Fruit fly (Drosophila melanogaster) whole organism, embryonic: Measurements from ENCODE around the gene CG13126.

Experiments
- CG10979 ChIP-seq: fragments of 200-800 bp; sonication (Bioruptor generic); optimal IDR thresholded peaks from 2 replicates; lab custom pipeline; 2018; ENCODE audit warnings: missing biosample characterization, mild to moderate bottlenecking, missing genetic modification characterization, moderate library complexity
- CG11398 ChIP-seq: fragments of 200-800 bp; sonication (Bioruptor generic); optimal IDR thresholded peaks from 2 replicates; lab custom pipeline; 2016; ENCODE audit warnings: missing biosample characterization, missing genetic modification characterization
- CG11723 ChIP-seq: fragments of 200-800 bp; sonication (Bioruptor generic); optimal IDR thresholded peaks from 2 replicates; lab custom pipeline; 2017; ENCODE audit warnings: missing biosample characterization, mild to moderate bottlenecking, missing genetic modification characterization
- CG12219 ChIP-seq: fragments of 200-800 bp; sonication (Bioruptor generic); optimal IDR thresholded peaks from 3 replicates; lab custom pipeline; 2018; ENCODE audit warnings: missing biosample characterization, mild to moderate bottlenecking, missing genetic modification characterization
- CG13123 ChIP-seq: fragments of 200-800 bp; sonication (Bioruptor generic); optimal IDR thresholded peaks from 2 replicates; lab custom pipeline; 2016; ENCODE audit warnings: missing biosample characterization, missing genetic modification characterization
- CG13624 ChIP-seq: fragments of 200-800 bp; sonication (Bioruptor generic); optimal IDR thresholded peaks from 2 replicates; lab custom pipeline; 2016; ENCODE audit warnings: missing biosample characterization, missing genetic modification characterization
- CG16813 ChIP-seq: fragments of 200-800 bp; sonication (Bioruptor generic); IDR thresholded peaks from 3 replicates; pipeline ENCODE4 v1.3.6; 2022; ENCODE audit warnings: missing biosample characterization, missing genetic modification characterization; ENCODE audit not compliant: partially characterized antibody
- CG17328 ChIP-seq: fragments of 200-800 bp; sonication (Bioruptor generic); IDR thresholded peaks from 2 replicates; pipeline ENCODE4 v1.3.6; 2022; ENCODE audit warnings: missing biosample characterization, missing genetic modification characterization
- CG17829 ChIP-seq: fragments of 200-800 bp; optimal IDR thresholded peaks from 2 replicates; lab custom pipeline; 2019; ENCODE audit warnings: missing biosample characterization, mild to moderate bottlenecking, missing genetic modification characterization, moderate library complexity
- CG32532 ChIP-seq: fragments of 200-800 bp; sonication (Bioruptor generic); IDR thresholded peaks from 2 replicates; pipeline ENCODE4 v1.3.6; 2022; ENCODE audit warnings: missing biosample characterization, missing genetic modification characterization
- CG34376 ChIP-seq: fragments of 200-800 bp; sonication (Bioruptor generic); optimal IDR thresholded peaks from 2 replicates; lab custom pipeline; 2018; ENCODE audit warnings: missing biosample characterization, mild to moderate bottlenecking, missing genetic modification characterization
- CG4282 ChIP-seq: fragments of 200-800 bp; sonication (Bioruptor generic); optimal IDR thresholded peaks from 2 replicates; lab custom pipeline; 2016; ENCODE audit warnings: missing biosample characterization, missing genetic modification characterization
- CG6272 ChIP-seq: fragments of 200-800 bp; sonication (Bioruptor generic); IDR thresholded peaks from 2 replicates; pipeline ENCODE4 v1.3.6; 2022; ENCODE audit warnings: missing biosample characterization, missing genetic modification characterization
- CG6854 ChIP-seq: fragments of 200-800 bp; sonication (Bioruptor generic); optimal IDR thresholded peaks from 3 replicates; lab custom pipeline; 2017; ENCODE audit warnings: missing biosample characterization, mild to moderate bottlenecking, missing genetic modification characterization
- CG7786 ChIP-seq: fragments of 200-800 bp; sonication (Bioruptor generic); optimal IDR thresholded peaks from 2 replicates; lab custom pipeline; 2016; ENCODE audit warnings: missing biosample characterization, missing genetic modification characterization
- Dek ChIP-seq: fragments of 200-800 bp; sonication (Bioruptor generic); optimal IDR thresholded peaks from 3 replicates; lab custom pipeline; 2019; ENCODE audit warnings: missing biosample characterization, mild to moderate bottlenecking, missing genetic modification characterization, moderate library complexity
- Dip3 ChIP-seq: fragments of 200-800 bp; sonication (Bioruptor generic); optimal IDR thresholded peaks from 3 replicates; lab custom pipeline; 2016; ENCODE audit warnings: missing biosample characterization, missing genetic modification characterization
- Doc3 ChIP-seq: fragments of 200-800 bp; sonication (Bioruptor generic); IDR thresholded peaks from 3 replicates; pipeline ENCODE4 v1.3.6; 2022; ENCODE audit warnings: missing biosample characterization, missing genetic modification characterization; ENCODE audit not compliant: partially characterized antibody
- Dp ChIP-seq: fragments of 200-800 bp; sonication (Bioruptor generic); optimal IDR thresholded peaks from 2 replicates; lab custom pipeline; 2018; ENCODE audit warnings: missing biosample characterization, mild to moderate bottlenecking, missing genetic modification characterization, moderate library complexity
- Dref ChIP-seq: fragments of 200-800 bp; sonication (Bioruptor generic); IDR thresholded peaks from 2 replicates; pipeline ENCODE4 v1.3.6; 2022; ENCODE audit warnings: missing biosample characterization, missing genetic modification characterization
- HLH3B ChIP-seq: fragments of 200-800 bp; sonication (Bioruptor generic); IDR thresholded peaks from 2 replicates; pipeline ENCODE4 v1.3.6; 2022; ENCODE audit warnings: missing biosample characterization, missing genetic modification characterization
- HLHmδ ChIP-seq: fragments of 200-800 bp; sonication (Bioruptor generic); optimal IDR thresholded peaks from 2 replicates; lab custom pipeline; 2018; ENCODE audit warnings: missing biosample characterization, mild to moderate bottlenecking, missing genetic modification characterization, moderate library complexity
- Hand ChIP-seq: fragments of 200-800 bp; sonication (Bioruptor generic); optimal IDR thresholded peaks from 2 replicates; lab custom pipeline; 2017; ENCODE audit warnings: mild to moderate bottlenecking, missing biosample characterization, missing genetic modification reagents, missing genetic modification characterization
- Hmr ChIP-seq: fragments of 200-800 bp; sonication (Bioruptor generic); optimal IDR thresholded peaks from 3 replicates; lab custom pipeline; 2017; ENCODE audit warnings: mild to moderate bottlenecking, missing biosample characterization, missing genetic modification reagents, missing genetic modification characterization
- Lhr ChIP-seq: fragments of 200-800 bp; sonication (Bioruptor generic); optimal IDR thresholded peaks from 3 replicates; lab custom pipeline; 2017; ENCODE audit warnings: mild to moderate bottlenecking, missing biosample characterization, missing genetic modification reagents, missing genetic modification characterization
- Lim3 ChIP-seq: fragments of 200-800 bp; sonication (Bioruptor generic); IDR thresholded peaks from 2 replicates; pipeline ENCODE4 v1.3.6; 2022; ENCODE audit warnings: missing biosample characterization, missing genetic modification characterization
- Meics ChIP-seq: fragments of 200-800 bp; sonication (Bioruptor generic); optimal IDR thresholded peaks from 2 replicates; lab custom pipeline; 2017; ENCODE audit warnings: missing biosample characterization, mild to moderate bottlenecking, missing genetic modification characterization
- Mes4 ChIP-seq: fragments of 200-800 bp; sonication (Bioruptor generic); optimal IDR thresholded peaks from 2 replicates; lab custom pipeline; 2016; ENCODE audit warnings: missing biosample characterization, missing genetic modification characterization
- Mrtf ChIP-seq: fragments of 200-800 bp; sonication (Bioruptor generic); IDR thresholded peaks from 3 replicates; pipeline ENCODE4 v1.3.6; 2022; ENCODE audit warnings: missing biosample characterization, missing genetic modification characterization
- NK7.1 ChIP-seq: fragments of 200-800 bp; sonication (Bioruptor generic); optimal IDR thresholded peaks from 3 replicates; lab custom pipeline; 2016; ENCODE audit warnings: missing biosample characterization, missing genetic modification characterization
- Sin3A ChIP-seq: fragments of >200 bp; optimal IDR thresholded peaks from 2 replicates; lab custom pipeline; 2018
- Stat92E ChIP-seq, 3 experiments: fragments of >200 bp in 2 of 3; fragments of 200-800 bp in 1 of 3; sonication (Bioruptor generic) in 1 of 3; optimal IDR thresholded peaks; 2 replicates each; lab custom pipeline; 2017 to 2019; ENCODE audit warnings: missing biosample characterization in 3 of 3, missing genetic modification characterization in 3 of 3, mild to moderate bottlenecking in 1 of 3, moderate library complexity in 1 of 3
- bbx ChIP-seq: fragments of 200-800 bp; sonication (Bioruptor generic); IDR thresholded peaks from 2 replicates; pipeline ENCODE4 v1.3.6; 2022; ENCODE audit warnings: missing biosample characterization, missing genetic modification characterization; ENCODE audit not compliant: partially characterized antibody
- caup ChIP-seq: fragments of 200-800 bp; sonication (Bioruptor generic); optimal IDR thresholded peaks from 3 replicates; lab custom pipeline; 2017; ENCODE audit warnings: missing biosample characterization, mild to moderate bottlenecking, missing genetic modification characterization, moderate library complexity; ENCODE audit not compliant: severe bottlenecking
- danr ChIP-seq: fragments of 200-800 bp; sonication (Bioruptor generic); IDR thresholded peaks from 2 replicates; pipeline ENCODE4 v1.3.6; 2022; ENCODE audit warnings: missing biosample characterization, missing genetic modification characterization
- en ChIP-seq: fragments of 200-800 bp; sonication (Bioruptor generic); optimal IDR thresholded peaks from 2 replicates; lab custom pipeline; 2016; ENCODE audit warnings: missing biosample characterization, missing genetic modification characterization
- jumu ChIP-seq: fragments of 200-800 bp; sonication (Bioruptor generic); optimal IDR thresholded peaks from 3 replicates; lab custom pipeline; 2016; ENCODE audit warnings: missing biosample characterization, missing genetic modification characterization
- lov ChIP-seq, 2 experiments: fragments of 200-800 bp in 1 of 2; fragments of >200 bp in 1 of 2; sonication (Bioruptor generic) in 1 of 2; IDR thresholded peaks in 1 of 2; optimal IDR thresholded peaks in 1 of 2; 2 replicates in 1 of 2; 3 replicates in 1 of 2; pipeline versions ENCODE4 v1.3.6 to Lab custom; 2017 to 2022; ENCODE audit warnings: missing biosample characterization in 1 of 2, missing genetic modification characterization in 1 of 2
- luna ChIP-seq: fragments of 200-800 bp; sonication (Bioruptor generic); optimal IDR thresholded peaks from 2 replicates; lab custom pipeline; 2016; ENCODE audit warnings: missing biosample characterization, missing genetic modification characterization
- oc ChIP-seq: fragments of 200-800 bp; sonication (Bioruptor generic); optimal IDR thresholded peaks from 2 replicates; lab custom pipeline; 2018; ENCODE audit warnings: missing biosample characterization, mild to moderate bottlenecking, missing genetic modification characterization, moderate library complexity
- odd ChIP-seq: fragments of 200-800 bp; sonication (Bioruptor generic); optimal IDR thresholded peaks from 2 replicates; lab custom pipeline; 2017; ENCODE audit warnings: missing biosample characterization, mild to moderate bottlenecking, missing genetic modification characterization
- row ChIP-seq: fragments of 200-800 bp; sonication (Bioruptor generic); IDR thresholded peaks from 3 replicates; pipeline ENCODE4 v1.3.6; 2022; ENCODE audit warnings: missing biosample characterization, missing genetic modification characterization
- sd ChIP-seq: fragments of 200-800 bp; sonication (Bioruptor generic); optimal IDR thresholded peaks from 3 replicates; lab custom pipeline; 2018; ENCODE audit warnings: missing biosample characterization, mild to moderate bottlenecking, missing genetic modification characterization, moderate library complexity
- slou ChIP-seq: fragments of 200-800 bp; sonication (Bioruptor generic); optimal IDR thresholded peaks from 3 replicates; lab custom pipeline; 2016; ENCODE audit warnings: missing biosample characterization, missing genetic modification characterization
- sug ChIP-seq: fragments of 200-800 bp; optimal IDR thresholded peaks from 2 replicates; lab custom pipeline; 2019; ENCODE audit warnings: missing biosample characterization, mild to moderate bottlenecking, missing genetic modification characterization, moderate library complexity
- twi ChIP-seq: fragments of 200-800 bp; optimal IDR thresholded peaks from 2 replicates; lab custom pipeline; 2019; ENCODE audit warnings: missing biosample characterization, mild to moderate bottlenecking, missing genetic modification characterization, moderate library complexity
- tx ChIP-seq: fragments of 200-800 bp; sonication (Bioruptor generic); optimal IDR thresholded peaks from 2 replicates; lab custom pipeline; 2016; ENCODE audit warnings: missing biosample characterization, missing genetic modification characterization
- usp ChIP-seq: fragments of >200 bp; optimal IDR thresholded peaks from 2 replicates; lab custom pipeline; 2017; ENCODE audit warnings: missing biosample characterization, missing genetic modification characterization

CG13126 gene

DNA sequence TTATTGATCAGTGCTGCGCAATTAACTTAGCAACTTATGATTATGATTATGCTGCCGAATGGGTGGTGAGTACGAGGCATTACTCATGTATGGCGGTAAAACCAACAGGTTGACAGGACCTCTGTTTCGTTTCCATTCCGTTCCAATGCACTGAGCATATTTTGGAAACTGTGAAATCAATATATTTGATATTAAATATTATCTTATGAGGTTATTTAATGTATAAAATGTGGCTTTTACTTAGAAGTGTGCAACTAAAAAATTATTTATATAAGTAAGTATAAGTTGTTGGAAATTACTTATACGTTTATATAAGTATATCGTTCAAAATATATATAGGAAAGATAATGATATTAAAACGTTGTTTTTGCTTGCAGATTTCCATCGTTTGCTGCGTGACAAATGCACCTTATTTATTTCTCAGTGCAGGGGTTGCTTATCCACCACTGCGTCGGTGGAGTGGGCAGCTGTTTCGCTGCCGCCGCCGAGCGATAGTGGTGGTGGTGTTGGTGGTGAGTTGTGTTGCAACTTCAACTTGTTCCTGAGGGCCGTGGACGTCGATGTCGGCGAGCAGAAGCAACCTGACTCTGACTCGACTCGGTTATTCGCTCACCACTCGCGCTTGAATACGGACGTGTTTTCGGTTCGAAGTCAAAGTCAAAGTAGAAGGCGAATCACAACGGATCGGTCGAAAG, 30.2 kb upstream of the CG13126 start, which contains the start of gene bib (continued):
- TF ChIP-seq twi (peak; percentile 76), caup (GFP tag; lab: Kevin White, UChicago) (peak; percentile 79), Mes4 (no peak), Hand (GFP tag; lab: Kevin White, UChicago) (peak; percentile 73), CG7786 (GFP tag; lab: Kevin White, UChicago) (peak; percentile 4), sd (tag; lab: Kevin White, UChicago) (peak; percentile 33), CG32532 (GFP tag; lab: Robert Waterston, UW) (peak; percentile 66; the same call in 1 of the 2 replicates), odd (GFP tag; lab: Kevin White, UChicago) (peak; percentile 79), usp (GFP tag; lab: Kevin White, UChicago) (no peak), NK7.1 (GFP tag; lab: Kevin White, UChicago) (no peak), Doc3 (GFP tag; lab: Robert Waterston, UW) (no peak), sug (tag; lab: Kevin White, UChicago) (no peak), Lim3 (GFP tag; lab: Robert Waterston, UW) (no peak), Mrtf (GFP tag; lab: Robert Waterston, UW) (peak; percentile 65; the same call in 2 of the 3 replicates), CG6272 (GFP tag; lab: Robert Waterston, UW) (peak; percentile 46; the same call in 1 of the 2 replicates), CG13624 (GFP tag; lab: Kevin White, UChicago) (no peak), CG12219 (GFP tag; lab: Kevin White, UChicago) (peak; percentile 65), CG17328 (GFP tag; lab: Robert Waterston, UW) (peak; percentile 69), CG17829 (tag; lab: Kevin White, UChicago) (peak; percentile 95), Sin3A (no peak), CG4282 (GFP tag; lab: Kevin White, UChicago) (no peak), CG11398 (GFP tag; lab: Kevin White, UChicago) (no peak), CG10979 (tag; lab: Kevin White, UChicago) (peak; percentile 94), CG34376 (GFP tag; lab: Kevin White, UChicago) (peak; percentile 22), luna (no peak), Lhr (GFP tag; lab: Kevin White, UChicago) (peak; percentile 71), Dip3 (GFP tag; lab: Kevin White, UChicago) (no peak), Meics (peak; percentile 82), oc (tag; lab: Kevin White, UChicago) (peak; percentile 73), Dek (tag; lab: Kevin White, UChicago) (peak; percentile 59), slou (GFP tag; lab: Kevin White, UChicago) (peak; percentile 61), CG13123 (peak; percentile 65), CG6854 (GFP tag; lab: Kevin White, UChicago) (peak; percentile 67), HLHmδ (GFP tag; lab: Kevin White, UChicago) (peak; percentile 96), Dref (GFP tag; lab: Robert Waterston, UW) (0 out of 2 replicates have a peak, but pooled peaks have one; percentile 33), Stat92E (GFP tag; optimal IDR thresholded peaks at IDR 0.05; lab: Kevin White, UChicago) (peak in 1 of 3 experiments; percentile 80), lov (optimal IDR thresholded peaks at IDR 0.05; lab: Kevin White, UChicago) (no peak), lov (GFP tag; IDR thresholded peaks at IDR 0.05; lab: Robert Waterston, UW) (peak; percentile 64; the same call in 1 of the 3 replicates), en (no peak), CG11723 (GFP tag; lab: Kevin White, UChicago) (peak; percentile 71), jumu (GFP tag; lab: Kevin White, UChicago) (no peak), Dp (GFP tag; lab: Kevin White, UChicago) (no peak), bbx (GFP tag; lab: Robert Waterston, UW) (peak; percentile 45), tx (GFP tag; lab: Kevin White, UChicago) (peak; percentile 12), danr (GFP tag; lab: Robert Waterston, UW) (peak; percentile 56; the same call in 1 of the 2 replicates), row (GFP tag; lab: Robert Waterston, UW) (peak; percentile 85), HLH3B (GFP tag; lab: Robert Waterston, UW) (peak; percentile 58), CG16813 (GFP tag; lab: Robert Waterston, UW) (0 out of 3 replicates have a peak, but pooled peaks have one; percentile 23), Hmr (GFP tag; lab: Kevin White, UChicago) (peak; percentile 88)
